Worm (Caenorhabditis elegans): Measurements from ENCODE around the gene math-22.
A peak's percentile ranks its signal among the peaks of the same experiment; 100 is the strongest.
"Not testable (repeated sequence)": the region's sequence is repeated elsewhere in the genome, so short reads cannot be mapped to it uniquely, and the experiment has no call there.

Gene math-22

ce11 chrII:1928578-1928977, 23.4 kb downstream of the math-22 start:
- TF ChIP-seq lin-38 (GFP tag; IDR thresholded peaks at IDR 0.05): peak; percentile 30; the same call in 1 of the 2 replicates
- no peak for TF ChIP-seq ztf-11 (tag; optimal IDR thresholded peaks at IDR 0.05)
- peak; percentile 25 for TF ChIP-seq aha-1 (tag)

- TF ChIP-seq lin-29 (GFP tag; IDR thresholded peaks at IDR 0.05): no peak
- TF ChIP-seq php-3 (GFP tag; IDR thresholded peaks at IDR 0.05): peak; percentile 78
- TF ChIP-seq mdl-1 (tag; optimal IDR thresholded peaks at IDR 0.05): no peak
- no peak for TF ChIP-seq fos-1 (tag; optimal IDR thresholded peaks at IDR 0.05)
These were observed 34.4 kb downstream of the math-22 start, which contains the start of gene ZK250.13 for ce11 chrII:1939652-1940051. ZK250.13 (minus strand) TSS chrII:1939752.

ce11 chrII:1945093-1945492, 39.9 kb downstream of the math-22 start, which contains the start of gene ZK250.14:
ZK250.14 (minus strand) TSS chrII:1945193.
- no peak for TF ChIP-seq zfp-2 (tag; optimal IDR thresholded peaks at IDR 0.05)
- no peak for TF ChIP-seq nhr-6 (tag; optimal IDR thresholded peaks at IDR 0.05)
- no peak for TF ChIP-seq mes-2 (tag; optimal IDR thresholded peaks at IDR 0.05; ENCODE audit: poor library complexity, severe bottlenecking)
- no peak for TF ChIP-seq Y105C5A.15 (GFP tag; IDR thresholded peaks at IDR 0.05)
- TF ChIP-seq nhr-102 (tag; optimal IDR thresholded peaks at IDR 0.05): no peak
- no peak for TF ChIP-seq tra-1 (GFP tag; IDR thresholded peaks at IDR 0.05)
- TF ChIP-seq mdt-29 (GFP tag; IDR thresholded peaks at IDR 0.05): no peak
- TF ChIP-seq dmd-9 (GFP tag; IDR thresholded peaks at IDR 0.05): no peak
- no peak for TF ChIP-seq F37D6.2 (tag; optimal IDR thresholded peaks at IDR 0.05)
- TF ChIP-seq unc-130 (GFP tag; optimal IDR thresholded peaks at IDR 0.05): no peak
- no peak for TF ChIP-seq spr-3 (GFP tag; optimal IDR thresholded peaks at IDR 0.05)
- TF ChIP-seq nhr-237 (tag; optimal IDR thresholded peaks at IDR 0.05): no peak
- no peak for TF ChIP-seq F10B5.3 (tag; optimal IDR thresholded peaks at IDR 0.05)
- no peak for TF ChIP-seq F44E2.7 (GFP tag; IDR thresholded peaks at IDR 0.05)
- no peak for TF ChIP-seq lin-13 (GFP tag; optimal IDR thresholded peaks at IDR 0.05)
- TF ChIP-seq F49E8.2 (tag; optimal IDR thresholded peaks at IDR 0.05; ENCODE audit: borderline replicate concordance): no peak
- no peak for TF ChIP-seq dpl-1 (GFP tag; optimal IDR thresholded peaks at IDR 0.05)

ce11 chrII:1946427-1946826, 41.2 kb downstream of the math-22 start, which contains the start of gene math-48:
math-48 (minus strand) TSS chrII:1946527.
- no peak for TF ChIP-seq unc-39 (tag; optimal IDR thresholded peaks at IDR 0.05)
- TF ChIP-seq Y48G9A.11 (GFP tag; IDR thresholded peaks at IDR 0.05): no peak
- no peak for TF ChIP-seq ceh-82 (tag; optimal IDR thresholded peaks at IDR 0.05)
- no peak for TF ChIP-seq ama-1 (optimal IDR thresholded peaks at IDR 0.05)
- no peak for TF ChIP-seq zip-11 (GFP tag; IDR thresholded peaks at IDR 0.05)
- no peak for TF ChIP-seq madf-5 (GFP tag; IDR thresholded peaks at IDR 0.05)
- TF ChIP-seq dpl-1 (GFP tag; optimal IDR thresholded peaks at IDR 0.05): no peak

- TF ChIP-seq F49E8.2 (tag; optimal IDR thresholded peaks at IDR 0.05; ENCODE audit: borderline replicate concordance); gei-8 (GFP tag; optimal IDR thresholded peaks at IDR 0.05); madf-5 (GFP tag; IDR thresholded peaks at IDR 0.05): not testable (repeated sequence)
These were observed 43.2 kb downstream of the math-22 start, which contains the start of gene ZK250.2 for ce11 chrII:1948393-1948792. ZK250.2 (plus strand) TSS chrII:1948693.

ce11 chrII:1949119-1949518, 43.9 kb downstream of the math-22 start:
- TF ChIP-seq lin-1 (GFP tag; IDR thresholded peaks at IDR 0.05) (peak; percentile 96), daf-16 (GFP tag; optimal IDR thresholded peaks at IDR 0.05) (no peak), daf-16 (tag; optimal IDR thresholded peaks at IDR 0.05) (peak; percentile 61), nhr-111 (GFP tag; optimal IDR thresholded peaks at IDR 0.05) (no peak), tra-1 (GFP tag; IDR thresholded peaks at IDR 0.05) (peak; percentile 88), dmd-8 (GFP tag; IDR thresholded peaks at IDR 0.05) (no peak), lin-13 (GFP tag; optimal IDR thresholded peaks at IDR 0.05) (no peak), nhr-77 (tag; optimal IDR thresholded peaks at IDR 0.05) (peak; percentile 48), lin-38 (GFP tag; IDR thresholded peaks at IDR 0.05) (no peak), snpc-4 (tag; optimal IDR thresholded peaks at IDR 0.05) (no peak), mxl-3 (GFP tag; optimal IDR thresholded peaks at IDR 0.05) (peak; percentile 12), nhr-11 (tag; optimal IDR thresholded peaks at IDR 0.05) (no peak), nhr-28 (tag; optimal IDR thresholded peaks at IDR 0.05) (peak; percentile 83), dmd-6 (GFP tag; IDR thresholded peaks at IDR 0.05) (peak; percentile 92), mep-1 (tag; optimal IDR thresholded peaks at IDR 0.05) (no peak), vab-7 (GFP tag; IDR thresholded peaks at IDR 0.05) (no peak), php-3 (GFP tag; IDR thresholded peaks at IDR 0.05) (peak; percentile 88), set-16 (GFP tag; IDR thresholded peaks at IDR 0.05) (no peak)
